Fruit fly (Drosophila melanogaster) whole organism, embryonic: ENCODE data around the gene CG9171.

Experiments
- CG10274 ChIP-seq: fragments of 200-800 bp; sonication (Bioruptor generic); optimal IDR thresholded peaks from 3 replicates; lab custom pipeline; 2017; ENCODE audit warnings: missing biosample characterization, mild to moderate bottlenecking, missing genetic modification characterization
- CG12236 ChIP-seq: fragments of 200-800 bp; sonication (Bioruptor generic); optimal IDR thresholded peaks from 2 replicates; lab custom pipeline; 2016; ENCODE audit warnings: missing biosample characterization, missing genetic modification characterization
- CG15479 ChIP-seq: fragments of 200-800 bp; sonication (Bioruptor generic); optimal IDR thresholded peaks from 3 replicates; lab custom pipeline; 2019; ENCODE audit warnings: missing biosample characterization, mild to moderate bottlenecking, missing genetic modification characterization, moderate library complexity
- CG15601 ChIP-seq: fragments of 200-800 bp; sonication (Bioruptor generic); optimal IDR thresholded peaks from 3 replicates; lab custom pipeline; 2019; ENCODE audit warnings: missing biosample characterization, mild to moderate bottlenecking, missing genetic modification characterization, moderate library complexity
- Dfd ChIP-seq, 2 experiments: fragments of >200 bp; optimal IDR thresholded peaks; 2 replicates each; lab custom pipeline; 2017; ENCODE audit warnings: missing biosample characterization in 2 of 2, missing genetic modification characterization in 2 of 2
- Hr39 ChIP-seq: fragments of >200 bp; optimal IDR thresholded peaks from 2 replicates; lab custom pipeline; 2017
- en ChIP-seq: fragments of 200-800 bp; sonication (Bioruptor generic); optimal IDR thresholded peaks from 2 replicates; lab custom pipeline; 2016; ENCODE audit warnings: missing biosample characterization, missing genetic modification characterization
- pan ChIP-seq, 4 experiments: fragments of >200 bp in 3 of 4; fragments of 200-800 bp in 1 of 4; sonication (Bioruptor generic) in 1 of 4; optimal IDR thresholded peaks in 3 of 4; IDR thresholded peaks in 1 of 4; 2 replicates each; pipeline versions ENCODE4 v1.3.6 to Lab custom; 2017 to 2022; ENCODE audit warnings: missing biosample characterization in 2 of 4, missing genetic modification characterization in 2 of 4, mixed read lengths in 1 of 4
- row ChIP-seq: fragments of 200-800 bp; sonication (Bioruptor generic); IDR thresholded peaks from 3 replicates; pipeline ENCODE4 v1.3.6; 2022; ENCODE audit warnings: missing biosample characterization, missing genetic modification characterization
- sc ChIP-seq, 3 experiments: fragments of >200 bp in 2 of 3; fragments of 200-800 bp in 1 of 3; sonication (Bioruptor generic) in 1 of 3; optimal IDR thresholded peaks; 2 replicates in 2 of 3; 3 replicates in 1 of 3; lab custom pipeline; 2017; ENCODE audit warnings: mild to moderate bottlenecking in 1 of 3, missing biosample characterization in 1 of 3, missing genetic modification characterization in 1 of 3, missing genetic modification reagents in 1 of 3
- slbo ChIP-seq: fragments of 200-800 bp; sonication (Bioruptor generic); IDR thresholded peaks from 2 replicates; pipeline ENCODE4 v1.3.6; 2022; ENCODE audit warnings: missing biosample characterization, missing genetic modification characterization

- TF ChIP-seq CG10274 (GFP tag; lab: Kevin White, UChicago), result no peak
- no peak for TF ChIP-seq CG15601 (tag; lab: Kevin White, UChicago)
- no peak for TF ChIP-seq CG12236
- TF ChIP-seq sc (optimal IDR thresholded peaks at IDR 0.05; lab: Kevin White, UChicago), result no peak
- TF ChIP-seq sc (GFP tag; optimal IDR thresholded peaks at IDR 0.05; lab: Kevin White, UChicago), result no peak
- TF ChIP-seq Dfd (GFP tag; optimal IDR thresholded peaks at IDR 0.05; lab: Kevin White, UChicago), result no peak
- no peak for TF ChIP-seq Hr39 (lab: Kevin White, UChicago)
- TF ChIP-seq slbo (GFP tag; lab: Robert Waterston, UW), result no peak
- no peak for TF ChIP-seq en (GFP tag; lab: Kevin White, UChicago)
- no peak for TF ChIP-seq row
- no peak for TF ChIP-seq pan (optimal IDR thresholded peaks at IDR 0.05; lab: Kevin White, UChicago)
- TF ChIP-seq pan (GFP tag; optimal IDR thresholded peaks at IDR 0.05 in 1 of 2, IDR thresholded peaks at IDR 0.05 in 1 of 2), result no peak
- no peak for TF ChIP-seq CG15479 (GFP tag; lab: Kevin White, UChicago)
These were observed 58.9 kb downstream of the CG9171 start, which contains the start of gene CG11147 for dm6 chr2L:5741144-5741543.
